Worm (Caenorhabditis elegans): ENCODE results near the gene D1005.5.

The D1005.5 gene

DNA sequence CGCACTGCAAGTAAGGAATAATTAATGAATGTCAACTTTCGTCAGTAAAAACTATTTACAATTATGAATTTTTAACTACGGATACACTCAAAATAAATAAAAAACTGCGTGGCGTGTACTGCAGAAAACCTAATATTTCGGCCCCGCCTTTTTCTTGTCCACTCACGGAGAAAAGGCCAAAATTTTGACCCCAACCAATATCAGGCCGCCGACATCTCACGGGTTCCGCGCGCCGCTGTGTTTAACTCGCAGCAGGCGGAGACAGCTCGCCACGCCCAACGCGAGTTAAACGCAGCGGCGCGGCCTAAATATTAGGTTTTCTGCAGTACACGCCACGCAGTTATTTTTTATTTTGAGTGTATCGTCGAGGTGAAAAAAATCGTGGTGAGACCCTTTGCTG lies 1.5 kb downstream of the D1005.5 start:
- no peak for TF ChIP-seq ceh-83 (GFP tag; optimal IDR thresholded peaks at IDR 0.05)
- no peak for TF ChIP-seq zip-8 (tag; optimal IDR thresholded peaks at IDR 0.05)
- no peak for TF ChIP-seq snpc-4 (tag; optimal IDR thresholded peaks at IDR 0.05)
- no peak for TF ChIP-seq bed-3 (GFP tag; optimal IDR thresholded peaks at IDR 0.05)
- TF ChIP-seq ceh-39 (tag; optimal IDR thresholded peaks at IDR 0.05): no peak
- no peak for TF ChIP-seq lsy-2 (tag; optimal IDR thresholded peaks at IDR 0.05)
- no peak for TF ChIP-seq ceh-43 (GFP tag; optimal IDR thresholded peaks at IDR 0.05)
- no peak for TF ChIP-seq unc-120 (tag; optimal IDR thresholded peaks at IDR 0.05; ENCODE audit: poor library complexity, severe bottlenecking)
- TF ChIP-seq elt-3 (tag; optimal IDR thresholded peaks at IDR 0.05): no peak
- no peak for TF ChIP-seq hlh-1 (tag; optimal IDR thresholded peaks at IDR 0.05)
- no peak for TF ChIP-seq nhr-76 (tag; optimal IDR thresholded peaks at IDR 0.05)

DNA sequence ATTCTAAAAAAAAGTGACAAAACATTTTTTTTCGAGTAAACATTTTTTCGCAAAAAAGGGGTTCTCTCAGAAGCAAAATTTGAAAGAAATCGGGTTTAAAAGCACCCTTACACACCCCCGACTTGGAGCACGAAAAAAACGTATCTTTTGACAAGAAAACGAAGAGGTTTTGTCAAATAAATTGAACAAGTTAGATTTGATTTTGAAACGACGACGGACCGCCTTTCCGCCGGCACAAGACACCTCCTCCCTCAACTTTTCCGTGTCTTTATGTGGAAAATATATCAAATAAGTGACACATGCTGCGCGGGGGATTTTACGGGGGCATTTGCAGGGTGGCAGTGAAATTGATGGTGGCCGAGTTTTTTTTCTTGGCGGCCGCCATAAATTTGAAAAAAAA lies 4.7 kb downstream of the D1005.5 start:
- TF ChIP-seq ces-1 (GFP tag; optimal IDR thresholded peaks at IDR 0.05): peak; percentile 40
- TF ChIP-seq sem-2 (GFP tag; optimal IDR thresholded peaks at IDR 0.05): no peak

DNA sequence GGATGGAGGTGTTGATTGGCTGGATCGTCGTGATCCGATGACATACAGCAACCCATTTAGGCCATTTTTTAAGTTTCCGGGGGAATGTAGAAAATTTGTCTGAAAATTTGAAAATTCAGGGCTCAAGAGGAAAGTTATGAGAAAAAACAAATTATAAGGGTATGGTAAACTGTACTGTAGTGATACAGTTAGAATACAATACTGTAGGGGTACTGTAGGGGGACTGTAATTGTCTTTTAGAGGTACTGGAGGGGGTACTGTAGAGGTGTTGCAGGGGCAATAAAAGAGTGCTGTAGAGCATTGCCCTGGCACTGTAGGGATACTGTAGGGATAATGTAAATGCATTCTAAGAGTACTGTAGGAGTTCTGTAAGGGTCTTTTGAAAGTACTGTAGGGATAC lies 8.1 kb downstream of the D1005.5 start, which contains the start of gene D1005.6:
Gene D1005.6 (minus strand): TSS at position 101 of the 400 bp plus-strand sequence.
- no peak for TF ChIP-seq ceh-83 (GFP tag; optimal IDR thresholded peaks at IDR 0.05)
- no peak for TF ChIP-seq unc-62 (GFP tag; optimal IDR thresholded peaks at IDR 0.05)
- no peak for TF ChIP-seq M03D4.4 (tag; optimal IDR thresholded peaks at IDR 0.05)
- TF ChIP-seq tbx-8 (GFP tag; optimal IDR thresholded peaks at IDR 0.05): no peak
- TF ChIP-seq pha-4 (tag; optimal IDR thresholded peaks at IDR 0.05): no peak
- TF ChIP-seq nhr-237 (tag; optimal IDR thresholded peaks at IDR 0.05): no peak
- TF ChIP-seq snpc-4 (tag; optimal IDR thresholded peaks at IDR 0.05): no peak
- no peak for TF ChIP-seq nhr-76 (tag; optimal IDR thresholded peaks at IDR 0.05)
- TF ChIP-seq hlh-1 (tag; optimal IDR thresholded peaks at IDR 0.05): no peak
- TF ChIP-seq ztf-11 (tag; optimal IDR thresholded peaks at IDR 0.05): no peak
- TF ChIP-seq nhr-2 (tag; optimal IDR thresholded peaks at IDR 0.05): no peak
- no peak for TF ChIP-seq unc-120 (tag; optimal IDR thresholded peaks at IDR 0.05; ENCODE audit: poor library complexity, severe bottlenecking)
- no peak for TF ChIP-seq ham-2 (GFP tag; optimal IDR thresholded peaks at IDR 0.05)
- no peak for TF ChIP-seq ceh-43 (GFP tag; optimal IDR thresholded peaks at IDR 0.05)
- TF ChIP-seq sem-2 (GFP tag; optimal IDR thresholded peaks at IDR 0.05): no peak
- no peak for TF ChIP-seq flh-1 (GFP tag; optimal IDR thresholded peaks at IDR 0.05)

DNA sequence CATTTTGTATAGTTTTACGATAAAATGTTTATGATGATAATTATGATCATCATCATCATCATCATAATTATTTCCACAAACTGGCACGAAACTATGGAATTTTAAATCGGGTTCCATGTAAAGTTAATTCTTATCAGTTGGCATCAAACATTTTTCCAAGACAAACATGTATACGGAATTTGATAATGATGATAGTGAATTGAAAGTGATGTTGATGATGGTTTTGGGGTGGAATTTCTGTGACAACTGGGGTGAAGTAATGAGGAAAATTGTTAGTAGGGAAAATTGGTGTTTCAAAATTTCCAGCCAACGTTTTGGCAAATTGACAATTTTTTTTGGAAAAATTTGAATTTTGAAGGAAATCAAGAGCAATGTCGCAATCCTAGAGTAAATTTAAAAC lies 13.0 kb downstream of the D1005.5 start:
- no peak for TF ChIP-seq sptf-1 (tag; optimal IDR thresholded peaks at IDR 0.05)
- no peak for TF ChIP-seq unc-39 (tag; optimal IDR thresholded peaks at IDR 0.05)
- no peak for TF ChIP-seq elt-3 (tag; optimal IDR thresholded peaks at IDR 0.05)
- no peak for TF ChIP-seq lin-32 (GFP tag; optimal IDR thresholded peaks at IDR 0.05)
- TF ChIP-seq mab-5 (tag; optimal IDR thresholded peaks at IDR 0.05): no peak
- TF ChIP-seq unc-120 (tag; optimal IDR thresholded peaks at IDR 0.05; ENCODE audit: poor library complexity, severe bottlenecking): no peak
- TF ChIP-seq lsy-2 (tag; optimal IDR thresholded peaks at IDR 0.05): no peak

DNA sequence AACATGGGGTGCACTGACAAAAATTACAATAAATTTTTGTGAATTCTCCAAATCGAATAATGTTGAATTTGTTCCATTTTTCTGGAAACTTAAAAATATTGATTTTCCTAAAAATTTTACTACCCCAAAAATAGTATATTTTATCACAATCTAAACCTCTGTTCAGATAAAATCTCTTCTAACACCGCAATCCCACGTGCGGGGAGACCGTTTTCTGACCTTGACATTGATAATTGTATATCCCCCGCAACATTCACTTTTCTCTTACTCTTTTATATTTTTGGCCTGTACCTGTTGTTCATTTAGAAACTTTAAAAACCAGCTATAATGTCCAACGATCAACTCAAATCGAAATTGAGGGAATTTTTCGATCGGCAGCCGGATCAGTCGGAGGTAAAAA lies 14.0 kb downstream of the D1005.5 start, which contains the start of gene D1005.2:
Gene D1005.2 (plus strand): TSS at position 230 of the 400 bp plus-strand sequence.
- TF ChIP-seq elt-3 (tag; optimal IDR thresholded peaks at IDR 0.05) (no peak), nhr-2 (tag; optimal IDR thresholded peaks at IDR 0.05) (no peak), zip-8 (tag; optimal IDR thresholded peaks at IDR 0.05) (no peak), ceh-39 (tag; optimal IDR thresholded peaks at IDR 0.05) (no peak), flh-1 (GFP tag; optimal IDR thresholded peaks at IDR 0.05) (no peak), lsy-2 (tag; optimal IDR thresholded peaks at IDR 0.05) (no peak), unc-39 (tag; optimal IDR thresholded peaks at IDR 0.05) (no peak), ceh-43 (GFP tag; optimal IDR thresholded peaks at IDR 0.05) (no peak), pha-4 (tag; optimal IDR thresholded peaks at IDR 0.05) (no peak), hlh-1 (tag; optimal IDR thresholded peaks at IDR 0.05) (no peak), lin-13 (tag; optimal IDR thresholded peaks at IDR 0.05) (no peak), mab-5 (tag; optimal IDR thresholded peaks at IDR 0.05) (no peak), nhr-28 (tag; optimal IDR thresholded peaks at IDR 0.05) (no peak), M03D4.4 (tag; optimal IDR thresholded peaks at IDR 0.05) (no peak), ham-2 (GFP tag; optimal IDR thresholded peaks at IDR 0.05) (no peak), mep-1 (tag; optimal IDR thresholded peaks at IDR 0.05) (no peak), nhr-237 (tag; optimal IDR thresholded peaks at IDR 0.05) (no peak), tbx-8 (GFP tag; optimal IDR thresholded peaks at IDR 0.05) (no peak), nhr-76 (tag; optimal IDR thresholded peaks at IDR 0.05) (no peak), blmp-1 (tag; optimal IDR thresholded peaks at IDR 0.05) (no peak)

Data from whole organism, mixed stage, embryonic.